Fruit fly (Drosophila melanogaster) whole organism, adult: ENCODE measurements around the gene CG4218.

Experiments
- CG11617 ChIP-seq: fragments of 200-800 bp; sonication (Bioruptor generic); optimal IDR thresholded peaks from 2 replicates; lab custom pipeline; 2017; ENCODE audit warnings: mild to moderate bottlenecking, missing biosample characterization, missing genetic modification reagents, missing genetic modification characterization
- CG1620 ChIP-seq: fragments of 200-800 bp; sonication (Bioruptor generic); optimal IDR thresholded peaks from 2 replicates; lab custom pipeline; 2016; ENCODE audit warnings: missing biosample characterization, missing genetic modification characterization
- CG33017 ChIP-seq: fragments of 200-800 bp; sonication (Bioruptor generic); optimal IDR thresholded peaks from 2 replicates; lab custom pipeline; 2018; ENCODE audit warnings: missing biosample characterization, mild to moderate bottlenecking, missing genetic modification characterization, moderate library complexity
- CG7101 ChIP-seq: fragments of 200-800 bp; sonication (Bioruptor generic); optimal IDR thresholded peaks from 2 replicates; lab custom pipeline; 2018; ENCODE audit warnings: missing biosample characterization, mild to moderate bottlenecking, missing genetic modification characterization, moderate library complexity
- Hr96 ChIP-seq: fragments of 200-800 bp; sonication (Bioruptor generic); optimal IDR thresholded peaks from 2 replicates; lab custom pipeline; 2016; ENCODE audit warnings: missing biosample characterization, missing genetic modification characterization
- cic ChIP-seq: fragments of 200-800 bp; sonication (Bioruptor generic); optimal IDR thresholded peaks from 2 replicates; lab custom pipeline; 2017; ENCODE audit warnings: missing biosample characterization, mild to moderate bottlenecking, missing genetic modification characterization, moderate library complexity
- toe ChIP-seq: fragments of 200-800 bp; sonication (Bioruptor generic); optimal IDR thresholded peaks from 2 replicates; lab custom pipeline; 2016; ENCODE audit warnings: missing biosample characterization, missing genetic modification characterization

- TF ChIP-seq toe (GFP tag; lab: Kevin White, UChicago), result no peak
- no peak for TF ChIP-seq Hr96 (GFP tag; lab: Kevin White, UChicago)
- no peak for TF ChIP-seq CG1620 (GFP tag; lab: Kevin White, UChicago)
- TF ChIP-seq cic (GFP tag; lab: Kevin White, UChicago), result no peak
- no peak for TF ChIP-seq CG7101 (tag; lab: Kevin White, UChicago)
- no peak for TF ChIP-seq CG33017 (tag; lab: Kevin White, UChicago)
- TF ChIP-seq CG11617 (GFP tag; lab: Kevin White, UChicago), result no peak
Measured at dm6 chr2L:14517335-14517734, 31.6 kb downstream of the CG4218 start.
